Worm (Caenorhabditis elegans): ENCODE data around the gene sru-28.
A peak's percentile ranks its signal among the peaks of the same experiment; 100 is the strongest.

The sru-28 gene

ce11 chrV:1505995-1506394, at the start of gene sru-28:
TSS of gene sru-28 (plus strand) at chrV:1506295.
- TF ChIP-seq pax-1 (tag; optimal IDR thresholded peaks at IDR 0.05) (no peak), tbx-2 (tag; optimal IDR thresholded peaks at IDR 0.05) (no peak), unc-3 (GFP tag; conservative IDR thresholded peaks at IDR 0.05) (no peak), unc-3 (tag; optimal IDR thresholded peaks at IDR 0.05) (no peak), ets-4 (tag; optimal IDR thresholded peaks at IDR 0.05) (no peak)

DNA sequence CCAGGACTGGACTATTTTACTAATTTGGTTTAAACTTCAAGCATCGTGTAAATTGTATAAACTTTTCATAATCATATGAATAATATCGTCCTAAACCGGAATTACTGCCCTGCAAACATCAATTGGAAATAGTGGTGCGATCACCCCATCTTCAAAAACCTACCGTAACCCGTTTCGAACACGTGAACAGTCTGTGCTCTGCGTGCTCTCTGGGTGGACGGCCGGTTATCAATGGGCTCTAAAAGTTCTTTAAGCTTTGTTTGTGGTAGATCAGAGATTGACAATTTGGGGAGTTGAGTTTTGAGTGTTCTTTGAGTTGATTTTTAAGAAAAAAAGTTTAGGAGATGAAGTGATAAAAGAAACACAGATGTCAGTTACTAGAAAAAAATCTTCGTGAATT, 49.5 kb upstream of the sru-28 start:
- TF ChIP-seq K02D7.2 (tag; optimal IDR thresholded peaks at IDR 0.05) = no peak
- no peak for TF ChIP-seq nfya-1 (tag; optimal IDR thresholded peaks at IDR 0.05)
- no peak for TF ChIP-seq ceh-48 (tag; optimal IDR thresholded peaks at IDR 0.05)
- no peak for TF ChIP-seq hlh-30 (tag; optimal IDR thresholded peaks at IDR 0.05; ENCODE audit: insufficient read depth)
- TF ChIP-seq dve-1 (tag; optimal IDR thresholded peaks at IDR 0.05) = no peak
- no peak for TF ChIP-seq ceh-34 (tag; optimal IDR thresholded peaks at IDR 0.05)
- TF ChIP-seq pqm-1 (tag; optimal IDR thresholded peaks at IDR 0.05) = no peak
- no peak for TF ChIP-seq ceh-45 (GFP tag; IDR thresholded peaks at IDR 0.05)
- no peak for TF ChIP-seq sdc-2 (tag; optimal IDR thresholded peaks at IDR 0.05)
- no peak for TF ChIP-seq ztf-16 (tag; optimal IDR thresholded peaks at IDR 0.05)
- TF ChIP-seq ceh-6 (GFP tag; optimal IDR thresholded peaks at IDR 0.05) = no peak
- no peak for TF ChIP-seq odd-2 (tag; optimal IDR thresholded peaks at IDR 0.05)
- no peak for TF ChIP-seq lin-11 (tag; optimal IDR thresholded peaks at IDR 0.05)
- TF ChIP-seq F13H6.1 (tag; optimal IDR thresholded peaks at IDR 0.05) = no peak
- TF ChIP-seq tbx-7 (tag; optimal IDR thresholded peaks at IDR 0.05) = no peak
- TF ChIP-seq unc-86 (tag; optimal IDR thresholded peaks at IDR 0.05) = no peak
- no peak for TF ChIP-seq hlh-6 (tag; optimal IDR thresholded peaks at IDR 0.05)
- TF ChIP-seq dmd-4 (tag; optimal IDR thresholded peaks at IDR 0.05; ENCODE audit: borderline replicate concordance) = no peak
- no peak for TF ChIP-seq ceh-9 (tag; optimal IDR thresholded peaks at IDR 0.05)

ce11 chrV:1459374-1459926, 46.6 kb upstream of the sru-28 start:
- TF ChIP-seq elt-2 (tag; optimal IDR thresholded peaks at IDR 0.05) (peak; percentile 68), ceh-18 (tag; optimal IDR thresholded peaks at IDR 0.05) (no peak)

DNA sequence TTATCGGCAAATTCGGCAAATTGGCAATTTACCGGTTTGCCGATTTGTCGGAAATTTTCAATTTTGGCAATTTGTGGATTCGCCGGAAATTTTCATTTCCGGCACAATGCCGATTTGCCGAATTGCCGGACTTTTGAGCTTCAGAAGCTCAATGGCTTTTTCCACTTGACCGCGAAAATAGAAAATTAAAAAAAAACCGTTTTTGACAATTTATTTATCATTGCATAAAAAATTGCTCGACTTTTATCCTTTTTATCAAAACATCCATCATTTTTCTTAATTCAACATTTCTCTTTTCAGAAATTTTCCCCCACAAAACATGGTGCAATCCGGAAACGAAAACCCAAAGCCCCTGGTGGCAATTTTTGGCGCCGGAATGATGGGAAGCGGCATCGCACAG, 46.0 kb upstream of the sru-28 start, which contains the start of gene hacd-1:
hacd-1 (plus strand) TSS at position 301 of the 400 bp plus-strand sequence.
- no peak for TF ChIP-seq hlh-15 (tag; optimal IDR thresholded peaks at IDR 0.05)
- no peak for TF ChIP-seq hlh-6 (tag; optimal IDR thresholded peaks at IDR 0.05)
- no peak for TF ChIP-seq dve-1 (tag; optimal IDR thresholded peaks at IDR 0.05)
- TF ChIP-seq sox-2 (GFP tag; IDR thresholded peaks at IDR 0.05) = no peak
- TF ChIP-seq C38D4.7 (GFP tag; optimal IDR thresholded peaks at IDR 0.05) = no peak
- no peak for TF ChIP-seq ztf-16 (tag; optimal IDR thresholded peaks at IDR 0.05)
- no peak for TF ChIP-seq ceh-9 (tag; optimal IDR thresholded peaks at IDR 0.05)
- TF ChIP-seq pros-1 (tag; optimal IDR thresholded peaks at IDR 0.05) = no peak
- no peak for TF ChIP-seq ttx-3 (tag; optimal IDR thresholded peaks at IDR 0.05)
- TF ChIP-seq T23F11.4 (GFP tag; optimal IDR thresholded peaks at IDR 0.05) = no peak
- no peak for TF ChIP-seq dmd-4 (tag; optimal IDR thresholded peaks at IDR 0.05; ENCODE audit: borderline replicate concordance)

DNA sequence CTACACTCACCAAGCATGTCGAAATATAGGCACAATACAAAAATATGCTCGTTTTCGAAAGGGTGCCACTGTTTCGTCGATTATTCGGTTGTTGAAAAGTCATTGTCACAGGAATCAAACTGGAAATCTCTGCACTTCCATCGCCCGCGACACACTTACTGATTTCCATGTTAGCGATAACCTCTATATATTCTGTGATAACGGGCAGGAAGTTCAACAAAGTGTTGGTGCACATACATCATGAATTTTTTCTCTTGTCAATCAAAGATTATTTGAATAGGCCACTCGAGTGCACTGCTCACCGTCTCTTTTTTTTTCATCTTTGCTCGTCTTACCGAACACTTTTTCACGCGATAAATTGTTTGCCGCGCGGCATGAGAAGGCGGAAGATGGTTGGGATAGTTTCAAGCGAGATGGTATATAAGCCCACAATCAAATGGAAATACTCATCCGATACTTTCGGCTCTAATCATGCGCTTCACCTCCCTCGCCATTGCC, 41.5 kb upstream of the sru-28 start, which contains the start of the genes fpn-1.2 and pqn-54:
fpn-1.2 (minus strand) TSS at position 157 of the 498 bp plus-strand sequence.
pqn-54 (plus strand) TSS at position 448 of the 498 bp plus-strand sequence.
- TF ChIP-seq elt-2 (tag; optimal IDR thresholded peaks at IDR 0.05) = peak; percentile 27
- TF ChIP-seq nfya-1 (tag; optimal IDR thresholded peaks at IDR 0.05) = no peak
- TF ChIP-seq nhr-232 (tag; optimal IDR thresholded peaks at IDR 0.05) = no peak
